Fruit fly (Drosophila melanogaster): ENCODE measurements around the gene CG8064.

Gene CG8064

dm6 chr3R:18298900-18299321 is 15.5 kb downstream of the CG8064 start, which contains the start of gene Dlc90F (continued):
- TF ChIP-seq CG8359 (GFP tag; optimal IDR thresholded peaks at IDR 0.05; ENCODE audit: borderline replicate concordance) (no peak), nerfin-1 (tag; optimal IDR thresholded peaks at IDR 0.05) (no peak), CG7271 (tag; optimal IDR thresholded peaks at IDR 0.05) (peak; percentile 40), Neu2 (GFP tag; optimal IDR thresholded peaks at IDR 0.05; ENCODE audit: borderline replicate concordance) (no peak), CG10366 (GFP tag; IDR thresholded peaks at IDR 0.05) (peak; percentile 78), sim (GFP tag; IDR thresholded peaks at IDR 0.05) (no peak), CG8765 (GFP tag; IDR thresholded peaks at IDR 0.05) (no peak), CG2875 (GFP tag; optimal IDR thresholded peaks at IDR 0.05) (no peak), her (GFP tag; optimal IDR thresholded peaks at IDR 0.05) (peak; percentile 54), Bgb (GFP tag; IDR thresholded peaks at IDR 0.05; ENCODE audit: partially characterized antibody) (peak; percentile 9; the same call in 1 of the 2 replicates), CG1647 (GFP tag; optimal IDR thresholded peaks at IDR 0.05) (peak; percentile 55), Gsc (GFP tag; IDR thresholded peaks at IDR 0.05) (no peak), bbx (GFP tag; IDR thresholded peaks at IDR 0.05; ENCODE audit: partially characterized antibody) (peak; percentile 9; the same call in 1 of the 2 replicates), Xrp1 (GFP tag; IDR thresholded peaks at IDR 0.05) (peak; percentile 82), B-H2 (GFP tag; optimal IDR thresholded peaks at IDR 0.05) (peak; percentile 67), pros (GFP tag; optimal IDR thresholded peaks at IDR 0.05) (no peak), lab (GFP tag; optimal IDR thresholded peaks at IDR 0.05) (peak; percentile 67), Drgx (GFP tag; IDR thresholded peaks at IDR 0.05) (peak; percentile 68), Nf-YC (tag; optimal IDR thresholded peaks at IDR 0.05) (peak; percentile 69), CG6272 (GFP tag; IDR thresholded peaks at IDR 0.05) (peak; percentile 72), CG10431 (GFP tag; optimal IDR thresholded peaks at IDR 0.05) (peak; percentile 34), al (GFP tag; IDR thresholded peaks at IDR 0.05) (peak; percentile 68), CG12155 (GFP tag; optimal IDR thresholded peaks at IDR 0.05) (peak; percentile 80), CG6654 (GFP tag; optimal IDR thresholded peaks at IDR 0.05) (peak; percentile 13), CG3838 (GFP tag; optimal IDR thresholded peaks at IDR 0.05) (peak; percentile 31), ATbp (GFP tag; optimal IDR thresholded peaks at IDR 0.05) (peak; percentile 49), CG12769 (tag; optimal IDR thresholded peaks at IDR 0.05) (no peak), CG3281 (GFP tag; optimal IDR thresholded peaks at IDR 0.05) (peak; percentile 46), CG6765 (GFP tag; optimal IDR thresholded peaks at IDR 0.05) (no peak), CG2120 (GFP tag; optimal IDR thresholded peaks at IDR 0.05) (peak; percentile 87), klu (GFP tag; IDR thresholded peaks at IDR 0.05) (peak; percentile 66), CG7987 (GFP tag; optimal IDR thresholded peaks at IDR 0.05) (no peak), CG18476 (GFP tag; optimal IDR thresholded peaks at IDR 0.05) (peak; percentile 33), Kr (GFP tag; optimal IDR thresholded peaks at IDR 0.05) (no peak), Awh (GFP tag; IDR thresholded peaks at IDR 0.05) (peak; percentile 69; the same call in 1 of the 2 replicates), CG4707 (GFP tag; optimal IDR thresholded peaks at IDR 0.05) (no peak), Eip74EF (GFP tag; optimal IDR thresholded peaks at IDR 0.05) (peak in 1 of 2 experiments; percentile 68), ind (GFP tag; optimal IDR thresholded peaks at IDR 0.05) (peak; percentile 82), CG7839 (tag; optimal IDR thresholded peaks at IDR 0.05) (peak; percentile 79), B-H1 (GFP tag; IDR thresholded peaks at IDR 0.05) (peak; percentile 64; the same call in 2 of the 3 replicates), Atf-2 (GFP tag; optimal IDR thresholded peaks at IDR 0.05) (peak; percentile 82), hkb (optimal IDR thresholded peaks at IDR 0.05) (peak; percentile 94), hkb (GFP tag; IDR thresholded peaks at IDR 0.05) (peak; percentile 63; the same call in 1 of the 2 replicates), fru (optimal IDR thresholded peaks at IDR 0.05) (no peak), chinmo (GFP tag; IDR thresholded peaks at IDR 0.05; ENCODE audit: partially characterized antibody) (no peak), row (GFP tag; IDR thresholded peaks at IDR 0.05) (peak; percentile 89), CG2889 (GFP tag; IDR thresholded peaks at IDR 0.05) (peak; percentile 80), Xbp1 (GFP tag; optimal IDR thresholded peaks at IDR 0.05) (peak; percentile 82), bigmax (GFP tag; optimal IDR thresholded peaks at IDR 0.05) (peak; percentile 27), stc (GFP tag; IDR thresholded peaks at IDR 0.05) (peak; percentile 70; the same call in 1 of the 2 replicates)

Measured in whole organism, embryonic.